Worm (Caenorhabditis elegans): ENCODE measurements around the gene grd-4.

Gene grd-4

DNA sequence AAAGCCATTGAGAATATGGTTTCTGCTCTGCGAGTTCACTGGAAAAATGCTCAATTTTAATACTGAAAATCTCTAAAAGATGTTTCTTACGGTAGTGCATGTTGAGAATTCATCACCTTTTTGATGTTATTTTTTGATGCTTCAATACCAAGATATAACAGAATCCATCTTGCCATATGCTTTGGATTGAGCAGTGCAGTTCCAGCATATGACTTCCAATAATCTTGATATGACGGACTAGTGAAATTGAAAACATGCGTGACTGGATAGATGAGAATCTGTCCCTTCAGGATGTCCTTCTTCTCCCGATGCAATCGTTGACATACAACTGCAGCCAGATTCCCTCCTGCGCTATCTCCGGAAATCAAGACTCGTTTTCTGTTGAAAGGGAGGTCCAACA lies 40.1 kb upstream of the grd-4 start:
- peak; percentile 48 for TF ChIP-seq blmp-1 (tag; optimal IDR thresholded peaks at IDR 0.05)
- no peak for TF ChIP-seq ces-1 (GFP tag; optimal IDR thresholded peaks at IDR 0.05)
- TF ChIP-seq ztf-4 (tag; optimal IDR thresholded peaks at IDR 0.05), result no peak
- TF ChIP-seq ceh-82 (tag; optimal IDR thresholded peaks at IDR 0.05), result no peak
- TF ChIP-seq dpl-1 (GFP tag; optimal IDR thresholded peaks at IDR 0.05), result no peak

- TF ChIP-seq nhr-71 (tag; optimal IDR thresholded peaks at IDR 0.05) (no peak), efl-1 (optimal IDR thresholded peaks at IDR 0.05) (no peak), efl-1 (GFP tag; optimal IDR thresholded peaks at IDR 0.05 in 1 of 2) (peak in 1 of 2 experiments; percentile 68), elt-2 (tag; optimal IDR thresholded peaks at IDR 0.05) (peak; percentile 54), unc-62 (GFP tag; optimal IDR thresholded peaks at IDR 0.05) (no peak), efl-3 (GFP tag; optimal IDR thresholded peaks at IDR 0.05) (no peak)
Measured at ce11 chrX:8463085-8463645, 37.9 kb upstream of the grd-4 start, which contains the start of gene F16F9.4. Gene F16F9.4, minus strand, starts transcription at chrX:8463360.

DNA sequence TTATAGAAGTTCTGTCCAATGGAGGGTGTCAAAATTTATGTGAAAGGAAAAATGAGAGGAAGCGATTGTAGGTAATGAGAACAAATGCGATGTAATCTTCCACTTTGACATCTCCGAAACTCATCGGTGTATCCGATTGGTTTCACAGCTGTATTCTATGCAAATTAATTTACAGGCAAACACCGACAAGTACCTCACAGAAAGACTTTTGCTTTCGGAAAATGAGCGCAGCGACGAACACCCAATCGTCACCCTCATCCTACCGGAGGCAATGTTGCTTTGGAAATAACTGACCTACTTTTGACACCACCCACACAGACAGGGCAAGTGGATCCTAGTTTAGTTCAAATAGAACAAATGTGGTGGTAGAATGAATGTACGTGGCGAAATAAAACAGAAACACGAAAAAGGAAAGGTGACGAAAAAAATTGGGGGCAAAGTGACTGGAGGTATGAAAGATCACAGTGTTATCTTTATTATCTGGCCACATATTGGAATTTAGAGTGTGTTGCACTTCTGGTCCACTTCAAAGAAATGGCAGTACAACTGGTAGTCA lies 37.1 kb upstream of the grd-4 start:
- TF ChIP-seq rnt-1 (tag; optimal IDR thresholded peaks at IDR 0.05) (no peak), blmp-1 (tag; optimal IDR thresholded peaks at IDR 0.05) (peak; percentile 57), egl-13 (tag; optimal IDR thresholded peaks at IDR 0.05) (no peak)

DNA sequence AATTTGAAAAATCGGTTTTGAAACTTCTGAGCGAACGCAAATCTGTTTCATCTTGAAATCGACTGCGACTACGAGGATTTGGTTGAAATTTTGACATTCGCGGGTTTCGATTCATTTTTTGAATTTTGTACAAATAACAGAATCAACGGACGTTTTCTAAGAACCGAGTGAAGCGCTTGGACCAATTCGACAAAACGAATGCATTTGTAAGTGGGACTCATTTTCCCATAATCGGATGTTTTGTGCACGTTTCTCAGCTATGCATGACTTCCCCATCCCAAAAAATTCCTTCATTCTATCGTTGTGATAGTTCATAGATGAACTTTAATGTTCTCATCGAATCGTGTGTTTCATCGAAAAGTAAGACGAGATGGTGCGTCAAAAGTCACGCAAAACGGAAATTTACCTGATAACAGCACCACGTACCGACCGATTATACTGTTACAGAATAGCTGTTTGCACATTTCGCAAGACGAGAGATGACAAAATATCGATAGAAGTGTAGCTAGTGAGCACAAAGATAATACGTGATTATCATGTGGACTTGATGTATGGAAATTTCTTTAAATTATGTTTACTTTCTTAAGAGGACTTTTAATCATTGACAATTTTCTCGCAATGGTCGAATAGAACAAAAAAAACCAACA lies 30.8 kb upstream of the grd-4 start, which contains the start of gene mec-10:
Gene mec-10, minus strand, starts transcription at position 189 of the 647 bp plus-strand sequence.
- TF ChIP-seq efl-1 (optimal IDR thresholded peaks at IDR 0.05), result no peak
- TF ChIP-seq efl-1 (GFP tag; optimal IDR thresholded peaks at IDR 0.05 in 1 of 2), result peak in 1 of 2 experiments; percentile 31
- TF ChIP-seq isw-1 (GFP tag; IDR thresholded peaks at IDR 0.05), result no peak
- TF ChIP-seq mdl-1 (tag; optimal IDR thresholded peaks at IDR 0.05), result peak in 1 of 2 experiments; percentile 33
- TF ChIP-seq pqm-1 (tag; optimal IDR thresholded peaks at IDR 0.05), result no peak
- TF ChIP-seq mep-1 (tag; optimal IDR thresholded peaks at IDR 0.05), result no peak
- TF ChIP-seq pag-3 (tag; optimal IDR thresholded peaks at IDR 0.05; ENCODE audit: borderline replicate concordance, insufficient read depth), result no peak
- TF ChIP-seq lin-35 (GFP tag; optimal IDR thresholded peaks at IDR 0.05), result peak in 1 of 2 experiments; percentile 41
- peak; percentile 95 for TF ChIP-seq elt-2 (tag; optimal IDR thresholded peaks at IDR 0.05)
- peak; percentile 14 for TF ChIP-seq nhr-71 (tag; optimal IDR thresholded peaks at IDR 0.05)
- TF ChIP-seq nhr-20 (tag; optimal IDR thresholded peaks at IDR 0.05), result no peak
- TF ChIP-seq unc-86 (tag; optimal IDR thresholded peaks at IDR 0.05), result peak; percentile 52
- no peak for TF ChIP-seq blmp-1 (tag; optimal IDR thresholded peaks at IDR 0.05)
- TF ChIP-seq nhr-90 (tag; optimal IDR thresholded peaks at IDR 0.05; ENCODE audit: poor library complexity), result no peak

- TF ChIP-seq skn-1 (tag; optimal IDR thresholded peaks at IDR 0.05) (no peak), nhr-20 (tag; optimal IDR thresholded peaks at IDR 0.05) (peak; percentile 56), hlh-4 (tag; optimal IDR thresholded peaks at IDR 0.05) (no peak), lin-35 (GFP tag; optimal IDR thresholded peaks at IDR 0.05) (peak in 1 of 2 experiments; percentile 46), nhr-237 (tag; optimal IDR thresholded peaks at IDR 0.05) (no peak), ces-1 (GFP tag; optimal IDR thresholded peaks at IDR 0.05) (no peak), nhr-19 (GFP tag; conservative IDR thresholded peaks at IDR 0.05) (peak; percentile 5; the same call in 1 of the 2 replicates), elt-2 (tag; optimal IDR thresholded peaks at IDR 0.05) (peak; percentile 99), fkh-10 (GFP tag; optimal IDR thresholded peaks at IDR 0.05) (no peak), sox-4 (tag; optimal IDR thresholded peaks at IDR 0.05) (no peak), Y116A8C.19 (tag; optimal IDR thresholded peaks at IDR 0.05; ENCODE audit: borderline replicate concordance) (no peak), ztf-4 (tag; optimal IDR thresholded peaks at IDR 0.05) (no peak), egl-27 (tag; optimal IDR thresholded peaks at IDR 0.05) (no peak), nhr-90 (tag; optimal IDR thresholded peaks at IDR 0.05; ENCODE audit: poor library complexity) (peak; percentile 53), pag-3 (tag; optimal IDR thresholded peaks at IDR 0.05; ENCODE audit: borderline replicate concordance, insufficient read depth) (no peak), lin-14 (GFP tag; optimal IDR thresholded peaks at IDR 0.05) (peak; percentile 12), ceh-63 (GFP tag; optimal IDR thresholded peaks at IDR 0.05) (no peak), nhr-12 (tag; optimal IDR thresholded peaks at IDR 0.05) (no peak), nhr-71 (tag; optimal IDR thresholded peaks at IDR 0.05) (peak; percentile 56), mep-1 (tag; optimal IDR thresholded peaks at IDR 0.05) (no peak), jun-1 (tag; optimal IDR thresholded peaks at IDR 0.05) (peak; percentile 33), C16A3.4 (tag; optimal IDR thresholded peaks at IDR 0.05) (no peak), isw-1 (GFP tag; IDR thresholded peaks at IDR 0.05) (no peak), ceh-82 (tag; optimal IDR thresholded peaks at IDR 0.05) (no peak), unc-62 (GFP tag; optimal IDR thresholded peaks at IDR 0.05) (no peak), lsy-2 (tag; optimal IDR thresholded peaks at IDR 0.05) (peak in 1 of 2 experiments; percentile 21), ceh-88 (GFP tag; IDR thresholded peaks at IDR 0.05) (0 out of 2 replicates have a peak, but pooled peaks have one; percentile 22), swsn-7 (tag; optimal IDR thresholded peaks at IDR 0.05) (no peak), pqm-1 (tag; optimal IDR thresholded peaks at IDR 0.05) (peak; percentile 64)
Measured at ce11 chrX:8473468-8473867, 27.6 kb upstream of the grd-4 start.
